Fruit fly (Drosophila melanogaster) whole organism, embryonic: Measurements from ENCODE around the gene PIP4K.
A peak's percentile ranks its signal among the peaks of the same experiment; 100 is the strongest.

Experiments used
- CG11504 ChIP-seq: fragments of 200-800 bp; sonication (Bioruptor generic); optimal IDR thresholded peaks from 3 replicates; lab custom pipeline; 2019; ENCODE audit warnings: missing biosample characterization, mild to moderate bottlenecking, missing genetic modification characterization, moderate library complexity
- CG11723 ChIP-seq: fragments of 200-800 bp; sonication (Bioruptor generic); optimal IDR thresholded peaks from 2 replicates; lab custom pipeline; 2017; ENCODE audit warnings: missing biosample characterization, mild to moderate bottlenecking, missing genetic modification characterization
- CG12155 ChIP-seq: fragments of 200-800 bp; sonication (Bioruptor generic); optimal IDR thresholded peaks from 3 replicates; lab custom pipeline; 2016; ENCODE audit warnings: missing biosample characterization, missing genetic modification characterization
- CG12659 ChIP-seq: fragments of 200-800 bp; sonication (Bioruptor generic); optimal IDR thresholded peaks from 3 replicates; lab custom pipeline; 2017; ENCODE audit warnings: mild to moderate bottlenecking, missing biosample characterization, missing genetic modification reagents, missing genetic modification characterization
- CG13424 ChIP-seq: fragments of 200-800 bp; sonication (Bioruptor generic); optimal IDR thresholded peaks from 2 replicates; lab custom pipeline; 2019; ENCODE audit warnings: missing biosample characterization, mild to moderate bottlenecking, missing genetic modification characterization, moderate library complexity
- CG1602 ChIP-seq: fragments of 200-800 bp; sonication (Bioruptor generic); optimal IDR thresholded peaks from 3 replicates; lab custom pipeline; 2016; ENCODE audit warnings: missing biosample characterization, missing genetic modification characterization
- CG1603 ChIP-seq: fragments of 200-800 bp; sonication (Bioruptor generic); optimal IDR thresholded peaks from 2 replicates; lab custom pipeline; 2019; ENCODE audit warnings: missing biosample characterization, mild to moderate bottlenecking, missing genetic modification characterization, moderate library complexity
- CG2712 ChIP-seq: fragments of 200-800 bp; optimal IDR thresholded peaks from 3 replicates; lab custom pipeline; 2019; ENCODE audit warnings: missing biosample characterization, mild to moderate bottlenecking, missing genetic modification characterization, moderate library complexity
- CG30403 ChIP-seq: fragments of 200-800 bp; sonication (Bioruptor generic); optimal IDR thresholded peaks from 3 replicates; lab custom pipeline; 2016; ENCODE audit warnings: missing biosample characterization, missing genetic modification characterization
- CG31388 ChIP-seq: fragments of 200-800 bp; sonication (Bioruptor generic); optimal IDR thresholded peaks from 2 replicates; lab custom pipeline; 2016; ENCODE audit warnings: missing biosample characterization, missing genetic modification characterization
- CG34224 ChIP-seq: fragments of 200-800 bp; sonication (Bioruptor generic); IDR thresholded peaks from 3 replicates; pipeline ENCODE4 v1.3.6; 2022; ENCODE audit warnings: missing biosample characterization, missing genetic modification characterization; ENCODE audit not compliant: partially characterized antibody
- CG3838 ChIP-seq: fragments of 200-800 bp; sonication (Bioruptor generic); optimal IDR thresholded peaks from 3 replicates; lab custom pipeline; 2016; ENCODE audit warnings: missing biosample characterization, missing genetic modification characterization
- CG4404 ChIP-seq: fragments of 200-800 bp; sonication (Bioruptor generic); IDR thresholded peaks from 2 replicates; pipeline ENCODE4 v1.3.6; 2022; ENCODE audit warnings: missing biosample characterization, missing genetic modification characterization
- CG6689 ChIP-seq: fragments of 200-800 bp; sonication (Bioruptor generic); IDR thresholded peaks from 2 replicates; pipeline ENCODE4 v1.3.6; 2022; ENCODE audit warnings: missing biosample characterization, missing genetic modification characterization
- CG8290 ChIP-seq, 3 experiments: fragments of 200-800 bp; sonication (Bioruptor generic); optimal IDR thresholded peaks; 2 replicates each; lab custom pipeline; 2016 to 2019; ENCODE audit warnings: missing biosample characterization in 3 of 3, missing genetic modification characterization in 3 of 3, mild to moderate bottlenecking in 2 of 3, moderate library complexity in 1 of 3
- GATAe ChIP-seq: fragments of 200-800 bp; sonication (Bioruptor generic); conservative IDR thresholded peaks from 2 replicates; pipeline ENCODE4 v1.3.6; 2022; ENCODE audit warnings: missing biosample characterization, missing genetic modification characterization
- HLH54F ChIP-seq: fragments of 200-800 bp; sonication (Bioruptor generic); optimal IDR thresholded peaks from 3 replicates; lab custom pipeline; 2016; ENCODE audit warnings: missing biosample characterization, missing genetic modification characterization
- Hand ChIP-seq: fragments of 200-800 bp; sonication (Bioruptor generic); optimal IDR thresholded peaks from 2 replicates; lab custom pipeline; 2017; ENCODE audit warnings: mild to moderate bottlenecking, missing biosample characterization, missing genetic modification reagents, missing genetic modification characterization
- Jarid2 ChIP-seq: fragments of 200-800 bp; sonication (Bioruptor generic); optimal IDR thresholded peaks from 3 replicates; lab custom pipeline; 2017; ENCODE audit warnings: mild to moderate bottlenecking, missing biosample characterization, missing genetic modification reagents, missing genetic modification characterization
- Lim3 ChIP-seq: fragments of 200-800 bp; sonication (Bioruptor generic); IDR thresholded peaks from 2 replicates; pipeline ENCODE4 v1.3.6; 2022; ENCODE audit warnings: missing biosample characterization, missing genetic modification characterization
- Med ChIP-seq: fragments of 200-800 bp; sonication (Bioruptor generic); peaks from one replicate; lab custom pipeline; 2016; ENCODE audit warnings: missing biosample characterization, missing genetic modification characterization, mild to moderate bottlenecking, inconsistent platforms, moderate library complexity
- Stat92E ChIP-seq, 3 experiments: fragments of >200 bp in 2 of 3; fragments of 200-800 bp in 1 of 3; sonication (Bioruptor generic) in 1 of 3; optimal IDR thresholded peaks; 2 replicates each; lab custom pipeline; 2017 to 2019; ENCODE audit warnings: missing biosample characterization in 3 of 3, missing genetic modification characterization in 3 of 3, mild to moderate bottlenecking in 1 of 3, moderate library complexity in 1 of 3
- Xrp1 ChIP-seq: fragments of 200-800 bp; sonication (Bioruptor generic); IDR thresholded peaks from 2 replicates; pipeline ENCODE4 v1.3.6; 2022; ENCODE audit warnings: missing biosample characterization, missing genetic modification characterization
- abd-A ChIP-seq: fragments of 200-800 bp; sonication (Bioruptor generic); optimal IDR thresholded peaks from 3 replicates; lab custom pipeline; 2019; ENCODE audit warnings: missing biosample characterization, mild to moderate bottlenecking, missing genetic modification characterization, moderate library complexity
- bigmax ChIP-seq: fragments of 200-800 bp; sonication (Bioruptor generic); optimal IDR thresholded peaks from 2 replicates; lab custom pipeline; 2018; ENCODE audit warnings: missing biosample characterization, mild to moderate bottlenecking, missing genetic modification characterization
- chif ChIP-seq, 2 experiments: fragments of 200-800 bp; sonication (Bioruptor generic); optimal IDR thresholded peaks; 3 replicates each; lab custom pipeline; 2016; ENCODE audit warnings: missing biosample characterization in 2 of 2, missing genetic modification characterization in 2 of 2
- croc ChIP-seq: fragments of 200-800 bp; sonication (Bioruptor generic); conservative IDR thresholded peaks from 3 replicates; pipeline ENCODE4 v1.3.6; 2022; ENCODE audit warnings: missing biosample characterization, missing genetic modification characterization
- dati ChIP-seq: fragments of 200-800 bp; sonication (Bioruptor generic); IDR thresholded peaks from 2 replicates; pipeline ENCODE4 v1.3.6; 2022; ENCODE audit warnings: missing biosample characterization, missing genetic modification characterization
- dm ChIP-seq: fragments of 200-800 bp; sonication (Bioruptor generic); optimal IDR thresholded peaks from 3 replicates; lab custom pipeline; 2016; ENCODE audit warnings: missing biosample characterization, missing genetic modification characterization
- en ChIP-seq: fragments of 200-800 bp; sonication (Bioruptor generic); optimal IDR thresholded peaks from 2 replicates; lab custom pipeline; 2016; ENCODE audit warnings: missing biosample characterization, missing genetic modification characterization
- fd3F ChIP-seq: fragments of 200-800 bp; sonication (Bioruptor generic); optimal IDR thresholded peaks from 2 replicates; lab custom pipeline; 2018; ENCODE audit warnings: missing biosample characterization, mild to moderate bottlenecking, missing genetic modification characterization, moderate library complexity
- gcm ChIP-seq: fragments of 200-800 bp; sonication (Bioruptor generic); optimal IDR thresholded peaks from 2 replicates; lab custom pipeline; 2019; ENCODE audit warnings: missing biosample characterization, mild to moderate bottlenecking, missing genetic modification characterization, moderate library complexity
- gem ChIP-seq: fragments of 200-800 bp; sonication (Bioruptor generic); optimal IDR thresholded peaks from 2 replicates; lab custom pipeline; 2019; ENCODE audit warnings: missing biosample characterization, mild to moderate bottlenecking, missing genetic modification characterization, moderate library complexity
- ind ChIP-seq: fragments of 200-800 bp; sonication (Bioruptor generic); optimal IDR thresholded peaks from 3 replicates; lab custom pipeline; 2016; ENCODE audit warnings: missing biosample characterization, missing genetic modification characterization
- jing ChIP-seq: fragments of 200-800 bp; sonication (Bioruptor generic); optimal IDR thresholded peaks from 2 replicates; lab custom pipeline; 2018; ENCODE audit warnings: missing biosample characterization, mild to moderate bottlenecking, missing genetic modification characterization
- klu ChIP-seq: fragments of 200-800 bp; sonication (Bioruptor generic); IDR thresholded peaks from 2 replicates; pipeline ENCODE4 v1.3.6; 2022; ENCODE audit warnings: missing biosample characterization, missing genetic modification characterization
- maf-S ChIP-seq: fragments of 200-800 bp; sonication (Bioruptor generic); optimal IDR thresholded peaks from 2 replicates; lab custom pipeline; 2016; ENCODE audit warnings: missing biosample characterization, missing genetic modification characterization
- pita ChIP-seq: fragments of 200-800 bp; sonication (Bioruptor generic); optimal IDR thresholded peaks from 2 replicates; lab custom pipeline; 2017; ENCODE audit warnings: missing biosample characterization, mild to moderate bottlenecking, missing genetic modification characterization
- psq ChIP-seq: fragments of 200-800 bp; sonication (Bioruptor generic); optimal IDR thresholded peaks from 2 replicates; lab custom pipeline; 2017; ENCODE audit warnings: missing biosample characterization, missing genetic modification characterization
- pzg ChIP-seq: fragments of 200-800 bp; sonication (Bioruptor generic); optimal IDR thresholded peaks from 3 replicates; lab custom pipeline; 2018; ENCODE audit warnings: missing biosample characterization, mild to moderate bottlenecking, missing genetic modification characterization, moderate library complexity
- rib ChIP-seq: fragments of 200-800 bp; sonication (Bioruptor generic); IDR thresholded peaks from 2 replicates; pipeline ENCODE4 v1.3.6; 2022; ENCODE audit warnings: missing biosample characterization, missing genetic modification characterization
- sc ChIP-seq, 3 experiments: fragments of >200 bp in 2 of 3; fragments of 200-800 bp in 1 of 3; sonication (Bioruptor generic) in 1 of 3; optimal IDR thresholded peaks; 2 replicates in 2 of 3; 3 replicates in 1 of 3; lab custom pipeline; 2017; ENCODE audit warnings: mild to moderate bottlenecking in 1 of 3, missing biosample characterization in 1 of 3, missing genetic modification characterization in 1 of 3, missing genetic modification reagents in 1 of 3
- seq ChIP-seq: fragments of 200-800 bp; sonication (Bioruptor generic); IDR thresholded peaks from 2 replicates; pipeline ENCODE4 v1.3.6; 2022; ENCODE audit warnings: missing biosample characterization, missing genetic modification characterization
- slbo ChIP-seq: fragments of 200-800 bp; sonication (Bioruptor generic); IDR thresholded peaks from 2 replicates; pipeline ENCODE4 v1.3.6; 2022; ENCODE audit warnings: missing biosample characterization, missing genetic modification characterization

PIP4K gene

DNA sequence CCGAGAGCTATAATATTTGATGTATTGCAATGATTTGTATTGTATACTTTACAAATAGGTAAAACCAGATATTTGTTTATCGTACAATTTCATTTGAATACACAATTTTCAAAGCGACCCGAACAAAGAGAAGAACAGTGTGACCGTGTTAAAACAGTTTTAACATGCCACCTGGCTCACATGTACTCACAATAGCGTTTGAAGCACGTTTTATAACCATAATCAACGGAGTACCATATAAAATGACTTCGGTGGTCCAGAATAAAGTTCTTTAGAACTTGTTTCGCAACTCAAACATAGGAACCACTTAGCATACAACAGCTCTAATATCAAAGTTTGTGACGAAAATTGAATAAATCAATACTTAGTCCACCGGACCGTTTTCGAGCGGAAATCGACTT, 33.9 kb upstream of the PIP4K start, which contains the start of the genes Dyrk3 and Cadps (continued):
- TF ChIP-seq CG1603 (tag; lab: Kevin White, UChicago) (peak; percentile 97), pzg (GFP tag; lab: Kevin White, UChicago) (peak; percentile 83), en (GFP tag; lab: Kevin White, UChicago) (no peak), croc (GFP tag; lab: Robert Waterston, UW) (no peak), Med (GFP tag; lab: Kevin White, UChicago) (peak; percentile 87), maf-S (no peak), CG8290 (GFP tag; optimal IDR thresholded peaks at IDR 0.05; lab: Kevin White, UChicago) (no peak), CG8290 (tag; optimal IDR thresholded peaks at IDR 0.05; lab: Kevin White, UChicago) (peak; percentile 11 to 71), Xrp1 (GFP tag; lab: Robert Waterston, UW) (no peak), CG31388 (GFP tag; lab: Kevin White, UChicago) (no peak), GATAe (GFP tag; lab: Robert Waterston, UW) (no peak), HLH54F (GFP tag; lab: Kevin White, UChicago) (peak; percentile 8), CG34224 (no peak), dm (peak; percentile 85), bigmax (GFP tag; lab: Kevin White, UChicago) (no peak), gcm (GFP tag; lab: Kevin White, UChicago) (no peak)

DNA sequence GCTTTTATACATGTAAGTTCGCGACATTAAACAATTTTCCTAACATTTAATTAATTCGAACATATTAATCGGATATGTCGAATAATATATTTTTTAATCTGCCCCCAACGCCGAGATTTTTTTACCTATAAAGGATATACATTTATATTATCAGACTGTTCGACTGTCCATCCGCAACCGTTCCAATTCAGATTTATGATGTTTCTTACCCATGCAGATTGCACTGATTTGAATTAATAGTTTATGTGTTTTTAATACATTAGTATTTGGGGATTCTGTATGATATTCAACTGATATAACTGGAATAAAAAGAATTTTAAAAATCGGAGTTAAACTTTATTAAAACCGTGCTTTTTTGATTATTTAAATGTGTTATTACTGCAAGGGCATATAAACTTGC, 28.5 kb upstream of the PIP4K start:
- TF ChIP-seq Jarid2 (GFP tag; lab: Kevin White, UChicago) (no peak), CG8290 (GFP tag; optimal IDR thresholded peaks at IDR 0.05; lab: Kevin White, UChicago) (no peak), CG8290 (tag; optimal IDR thresholded peaks at IDR 0.05; lab: Kevin White, UChicago) (no peak), CG6689 (GFP tag; lab: Robert Waterston, UW) (no peak), gcm (GFP tag; lab: Kevin White, UChicago) (no peak)

DNA sequence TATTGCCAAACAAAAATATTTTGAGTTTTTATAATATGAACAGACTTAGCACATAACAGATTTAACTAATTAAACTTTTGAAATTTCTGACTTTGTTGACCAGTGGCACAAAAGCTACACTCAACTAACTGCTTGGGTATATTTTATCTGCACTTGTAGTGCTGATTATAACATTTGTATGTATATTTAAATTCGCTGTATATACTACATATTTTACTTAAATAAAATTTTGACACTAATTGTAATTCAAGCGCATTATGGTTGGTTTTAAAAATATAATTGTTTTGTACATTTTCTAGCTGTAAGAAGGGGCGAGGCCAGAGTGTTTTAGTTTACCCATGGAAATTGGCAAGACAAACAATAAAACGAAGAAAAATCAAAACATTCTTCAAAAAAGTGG, 27.6 kb upstream of the PIP4K start:
- TF ChIP-seq Stat92E (GFP tag; optimal IDR thresholded peaks at IDR 0.05; lab: Kevin White, UChicago) (peak in 1 of 3 experiments; percentile 57), slbo (GFP tag; lab: Robert Waterston, UW) (no peak)
- TF ChIP-seq, all 482 proteins: peak for 1

DNA sequence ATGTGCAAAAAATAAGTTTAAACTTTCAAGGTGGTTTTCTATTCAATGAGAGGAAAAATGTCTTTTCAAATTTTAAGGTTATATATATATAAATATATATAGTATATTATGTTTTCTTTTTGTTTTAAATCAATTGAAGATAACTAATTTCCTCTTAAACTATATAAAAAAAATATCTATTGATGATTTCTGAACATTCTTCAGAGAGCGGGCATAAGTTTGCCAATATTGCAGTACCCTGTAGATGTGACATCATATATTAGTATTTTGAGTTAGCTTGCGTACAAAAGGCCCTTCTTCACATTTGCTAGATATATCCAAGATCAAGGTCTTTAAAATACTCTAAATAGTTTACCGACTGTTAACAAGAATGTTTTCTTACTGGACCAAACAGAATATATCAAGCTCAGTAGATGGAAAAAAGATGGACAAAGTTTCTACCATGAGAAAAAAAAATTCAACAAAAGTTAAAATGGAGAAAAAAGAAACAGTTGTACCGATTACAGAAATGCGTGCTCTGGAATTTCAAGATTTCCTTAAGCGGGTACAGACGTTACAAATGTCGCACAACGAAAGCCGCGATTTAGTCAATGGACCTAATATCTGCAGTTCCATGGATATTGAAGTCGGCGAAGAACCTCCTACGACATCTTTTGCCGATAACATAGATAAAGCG, 22.2 kb upstream of the PIP4K start:
- no peak for TF ChIP-seq Hand (GFP tag; lab: Kevin White, UChicago)
- TF ChIP-seq ind (GFP tag; lab: Kevin White, UChicago), result no peak
- no peak for TF ChIP-seq chif (GFP tag; optimal IDR thresholded peaks at IDR 0.05; lab: Kevin White, UChicago)
- no peak for TF ChIP-seq seq (GFP tag; lab: Robert Waterston, UW)
- TF ChIP-seq klu, result no peak
- no peak for TF ChIP-seq CG30403 (GFP tag; lab: Kevin White, UChicago)
- no peak for TF ChIP-seq jing (GFP tag; lab: Kevin White, UChicago)
- TF ChIP-seq psq (GFP tag; lab: Kevin White, UChicago), result no peak
- no peak for TF ChIP-seq CG11504 (tag; lab: Kevin White, UChicago)
- no peak for TF ChIP-seq pita
- peak; percentile 79 for TF ChIP-seq CG11723 (GFP tag; lab: Kevin White, UChicago)
- TF ChIP-seq sc (optimal IDR thresholded peaks at IDR 0.05; lab: Kevin White, UChicago), result no peak
- TF ChIP-seq sc (GFP tag; optimal IDR thresholded peaks at IDR 0.05; lab: Kevin White, UChicago), result peak; percentile 2
- TF ChIP-seq CG12155 (GFP tag; lab: Kevin White, UChicago), result peak; percentile 4
- TF ChIP-seq CG4404, result no peak
- no peak for TF ChIP-seq Lim3 (GFP tag; lab: Robert Waterston, UW)
- no peak for TF ChIP-seq CG1602 (GFP tag; lab: Kevin White, UChicago)
- peak; percentile 53 for TF ChIP-seq gem (tag; lab: Kevin White, UChicago)
- peak; percentile 25 for TF ChIP-seq CG2712 (tag; lab: Kevin White, UChicago)
- TF ChIP-seq CG13424 (tag; lab: Kevin White, UChicago), result peak; percentile 32
- no peak; the same call in 1 of the 2 replicates for TF ChIP-seq dati (GFP tag; lab: Robert Waterston, UW)
- no peak for TF ChIP-seq CG3838 (GFP tag; lab: Kevin White, UChicago)
- TF ChIP-seq CG12659, result peak; percentile 41
- TF ChIP-seq rib (GFP tag; lab: Robert Waterston, UW), result 0 out of 2 replicates have a peak, but pooled peaks have one; percentile 10
- no peak for TF ChIP-seq abd-A (tag; lab: Kevin White, UChicago)
- TF ChIP-seq fd3F (GFP tag; lab: Kevin White, UChicago), result no peak
